Fruit fly (Drosophila melanogaster) whole organism, embryonic: ENCODE data around the gene CG13842.

Source experiments
- CG11247 ChIP-seq: fragments of 200-800 bp; sonication (Bioruptor generic); IDR thresholded peaks from 2 replicates; pipeline ENCODE4 v1.3.6; 2022; ENCODE audit warnings: missing biosample characterization, missing genetic modification characterization
- CG12299 ChIP-seq: fragments of 200-800 bp; sonication (Bioruptor generic); optimal IDR thresholded peaks from 2 replicates; lab custom pipeline; 2018; ENCODE audit warnings: missing biosample characterization, mild to moderate bottlenecking, missing genetic modification characterization
- CG13287 ChIP-seq: fragments of 200-800 bp; sonication (Bioruptor generic); IDR thresholded peaks from 2 replicates; pipeline ENCODE4 v1.3.6; 2022; ENCODE audit warnings: missing biosample characterization, missing genetic modification characterization; ENCODE audit not compliant: partially characterized antibody
- CG14014 ChIP-seq: fragments of 200-800 bp; sonication (Bioruptor generic); IDR thresholded peaks from 2 replicates; pipeline ENCODE4 v1.3.6; 2022; ENCODE audit warnings: missing biosample characterization, missing genetic modification characterization
- CG14965 ChIP-seq: fragments of 200-800 bp; sonication (Bioruptor generic); optimal IDR thresholded peaks from 2 replicates; lab custom pipeline; 2016; ENCODE audit warnings: missing biosample characterization, missing genetic modification characterization, borderline replicate concordance
- CG15514 ChIP-seq: fragments of 200-800 bp; sonication (Bioruptor generic); optimal IDR thresholded peaks from 3 replicates; lab custom pipeline; 2017; ENCODE audit warnings: missing biosample characterization, missing genetic modification characterization, mild to moderate bottlenecking, moderate library complexity, missing genetic modification reagents
- CG1602 ChIP-seq: fragments of 200-800 bp; sonication (Bioruptor generic); optimal IDR thresholded peaks from 3 replicates; lab custom pipeline; 2016; ENCODE audit warnings: missing biosample characterization, missing genetic modification characterization
- CG1647 ChIP-seq: fragments of 200-800 bp; sonication (Bioruptor generic); optimal IDR thresholded peaks from 3 replicates; lab custom pipeline; 2016; ENCODE audit warnings: missing biosample characterization, missing genetic modification characterization
- CG16813 ChIP-seq: fragments of 200-800 bp; sonication (Bioruptor generic); IDR thresholded peaks from 3 replicates; pipeline ENCODE4 v1.3.6; 2022; ENCODE audit warnings: missing biosample characterization, missing genetic modification characterization; ENCODE audit not compliant: partially characterized antibody
- CG16863 ChIP-seq: fragments of 200-800 bp; sonication (Bioruptor generic); optimal IDR thresholded peaks from 3 replicates; lab custom pipeline; 2016; ENCODE audit warnings: missing biosample characterization, missing genetic modification characterization
- CG17186 ChIP-seq: fragments of 200-800 bp; sonication (Bioruptor generic); optimal IDR thresholded peaks from 3 replicates; lab custom pipeline; 2017; ENCODE audit warnings: missing biosample characterization, missing genetic modification reagents, missing genetic modification characterization
- CG30403 ChIP-seq: fragments of 200-800 bp; sonication (Bioruptor generic); optimal IDR thresholded peaks from 3 replicates; lab custom pipeline; 2016; ENCODE audit warnings: missing biosample characterization, missing genetic modification characterization
- CG31224 ChIP-seq: fragments of 200-800 bp; sonication (Bioruptor generic); IDR thresholded peaks from 2 replicates; pipeline ENCODE4 v1.3.6; 2022; ENCODE audit warnings: missing biosample characterization, missing genetic modification characterization
- CG31388 ChIP-seq: fragments of 200-800 bp; sonication (Bioruptor generic); optimal IDR thresholded peaks from 2 replicates; lab custom pipeline; 2016; ENCODE audit warnings: missing biosample characterization, missing genetic modification characterization
- CG32772 ChIP-seq: fragments of 200-800 bp; sonication (Bioruptor generic); IDR thresholded peaks from 2 replicates; pipeline ENCODE4 v1.3.6; 2022; ENCODE audit warnings: missing biosample characterization, missing genetic modification characterization
- CG3281 ChIP-seq: fragments of 200-800 bp; sonication (Bioruptor generic); optimal IDR thresholded peaks from 3 replicates; lab custom pipeline; 2017; ENCODE audit warnings: missing biosample characterization, mild to moderate bottlenecking, missing genetic modification characterization
- CG33213 ChIP-seq: fragments of 200-800 bp; sonication (Bioruptor generic); optimal IDR thresholded peaks from 3 replicates; lab custom pipeline; 2016; ENCODE audit warnings: missing biosample characterization, missing genetic modification characterization
- CG34376 ChIP-seq: fragments of 200-800 bp; sonication (Bioruptor generic); optimal IDR thresholded peaks from 2 replicates; lab custom pipeline; 2018; ENCODE audit warnings: missing biosample characterization, mild to moderate bottlenecking, missing genetic modification characterization
- CG34422 ChIP-seq: fragments of 200-800 bp; sonication (Bioruptor generic); IDR thresholded peaks from 3 replicates; pipeline ENCODE4 v1.3.6; 2022; ENCODE audit warnings: missing biosample characterization, missing genetic modification characterization
- CG3847 ChIP-seq: fragments of 200-800 bp; sonication (Bioruptor generic); IDR thresholded peaks from 2 replicates; pipeline ENCODE4 v1.3.6; 2022; ENCODE audit warnings: missing biosample characterization, missing genetic modification characterization
- CG9797 ChIP-seq: fragments of 200-800 bp; sonication (Bioruptor generic); optimal IDR thresholded peaks from 3 replicates; lab custom pipeline; 2018; ENCODE audit warnings: missing biosample characterization, mild to moderate bottlenecking, missing genetic modification characterization
- Dbx ChIP-seq: fragments of 200-800 bp; sonication (Bioruptor generic); IDR thresholded peaks from 3 replicates; pipeline ENCODE4 v1.3.6; 2022; ENCODE audit warnings: missing biosample characterization, missing genetic modification characterization
- Dll ChIP-seq: fragments of 200-800 bp; sonication (Bioruptor generic); IDR thresholded peaks from 4 replicates; pipeline ENCODE4 v1.3.6; 2022; ENCODE audit warnings: missing biosample characterization, missing genetic modification characterization; ENCODE audit not compliant: partially characterized antibody
- Hand ChIP-seq: fragments of 200-800 bp; sonication (Bioruptor generic); optimal IDR thresholded peaks from 2 replicates; lab custom pipeline; 2017; ENCODE audit warnings: mild to moderate bottlenecking, missing biosample characterization, missing genetic modification reagents, missing genetic modification characterization
- Med ChIP-seq: fragments of 200-800 bp; sonication (Bioruptor generic); peaks from one replicate; lab custom pipeline; 2016; ENCODE audit warnings: missing biosample characterization, missing genetic modification characterization, mild to moderate bottlenecking, inconsistent platforms, moderate library complexity
- Mrtf ChIP-seq: fragments of 200-800 bp; sonication (Bioruptor generic); IDR thresholded peaks from 3 replicates; pipeline ENCODE4 v1.3.6; 2022; ENCODE audit warnings: missing biosample characterization, missing genetic modification characterization
- Neu2 ChIP-seq: fragments of 200-800 bp; sonication (Bioruptor generic); optimal IDR thresholded peaks from 3 replicates; lab custom pipeline; 2016; ENCODE audit warnings: missing biosample characterization, missing genetic modification characterization, borderline replicate concordance
- Optix ChIP-seq: fragments of 200-800 bp; sonication (Bioruptor generic); IDR thresholded peaks from 3 replicates; pipeline ENCODE4 v1.3.6; 2022; ENCODE audit warnings: missing biosample characterization, missing genetic modification characterization
- Rx ChIP-seq: fragments of 200-800 bp; sonication (Bioruptor generic); IDR thresholded peaks from 2 replicates; pipeline ENCODE4 v1.3.6; 2022; ENCODE audit warnings: missing biosample characterization, missing genetic modification characterization
- Stat92E ChIP-seq, 3 experiments: fragments of >200 bp in 2 of 3; fragments of 200-800 bp in 1 of 3; sonication (Bioruptor generic) in 1 of 3; optimal IDR thresholded peaks; 2 replicates each; lab custom pipeline; 2017 to 2019; ENCODE audit warnings: missing biosample characterization in 3 of 3, missing genetic modification characterization in 3 of 3, mild to moderate bottlenecking in 1 of 3, moderate library complexity in 1 of 3
- Tbp ChIP-seq: fragments of >200 bp; optimal IDR thresholded peaks from 2 replicates; lab custom pipeline; 2018; ENCODE audit warnings: missing biosample characterization, missing genetic modification characterization
- Xrp1 ChIP-seq: fragments of 200-800 bp; sonication (Bioruptor generic); IDR thresholded peaks from 2 replicates; pipeline ENCODE4 v1.3.6; 2022; ENCODE audit warnings: missing biosample characterization, missing genetic modification characterization
- abd-A ChIP-seq: fragments of 200-800 bp; sonication (Bioruptor generic); optimal IDR thresholded peaks from 3 replicates; lab custom pipeline; 2019; ENCODE audit warnings: missing biosample characterization, mild to moderate bottlenecking, missing genetic modification characterization, moderate library complexity
- ap ChIP-seq: fragments of 200-800 bp; sonication (Bioruptor generic); IDR thresholded peaks from 2 replicates; pipeline ENCODE4 v1.3.6; 2022; ENCODE audit warnings: missing biosample characterization, missing genetic modification characterization
- ase ChIP-seq: fragments of 200-800 bp; sonication (Bioruptor generic); IDR thresholded peaks from 3 replicates; pipeline ENCODE4 v1.3.6; 2022; ENCODE audit warnings: missing biosample characterization, missing genetic modification characterization
- cad ChIP-seq: fragments of >200 bp; optimal IDR thresholded peaks from 2 replicates; lab custom pipeline; 2017; ENCODE audit warnings: missing biosample characterization, missing genetic modification characterization
- cg ChIP-seq: fragments of 200-800 bp; sonication (Bioruptor generic); optimal IDR thresholded peaks from 3 replicates; lab custom pipeline; 2019; ENCODE audit warnings: missing biosample characterization, mild to moderate bottlenecking, missing genetic modification characterization, moderate library complexity
- dan ChIP-seq: fragments of 200-800 bp; sonication (Bioruptor generic); IDR thresholded peaks from 2 replicates; pipeline ENCODE4 v1.3.6; 2022; ENCODE audit warnings: missing biosample characterization, missing genetic modification characterization
- en ChIP-seq: fragments of 200-800 bp; sonication (Bioruptor generic); optimal IDR thresholded peaks from 2 replicates; lab custom pipeline; 2016; ENCODE audit warnings: missing biosample characterization, missing genetic modification characterization
- esg ChIP-seq: fragments of 200-800 bp; sonication (Bioruptor generic); conservative IDR thresholded peaks from 2 replicates; pipeline ENCODE4 v1.3.6; 2022; ENCODE audit warnings: missing biosample characterization, missing genetic modification characterization
- fd96Cb ChIP-seq: fragments of 200-800 bp; sonication (Bioruptor generic); optimal IDR thresholded peaks from 2 replicates; lab custom pipeline; 2018; ENCODE audit warnings: missing biosample characterization, mild to moderate bottlenecking, missing genetic modification characterization, moderate library complexity
- hth ChIP-seq: fragments of >200 bp; optimal IDR thresholded peaks from 2 replicates; lab custom pipeline; 2017; ENCODE audit warnings: inconsistent platforms
- jing ChIP-seq: fragments of 200-800 bp; sonication (Bioruptor generic); optimal IDR thresholded peaks from 2 replicates; lab custom pipeline; 2018; ENCODE audit warnings: missing biosample characterization, mild to moderate bottlenecking, missing genetic modification characterization
- lab ChIP-seq: fragments of 200-800 bp; sonication (Bioruptor generic); optimal IDR thresholded peaks from 3 replicates; lab custom pipeline; 2017; ENCODE audit warnings: missing biosample characterization, missing genetic modification characterization, mild to moderate bottlenecking, moderate library complexity, missing genetic modification reagents
- pho ChIP-seq: fragments of 200-800 bp; sonication (Bioruptor generic); optimal IDR thresholded peaks from 2 replicates; lab custom pipeline; 2016; ENCODE audit warnings: missing biosample characterization, missing genetic modification characterization
- phol ChIP-seq: fragments of 200-800 bp; sonication (Bioruptor generic); optimal IDR thresholded peaks from 3 replicates; lab custom pipeline; 2018; ENCODE audit warnings: missing biosample characterization, mild to moderate bottlenecking, missing genetic modification characterization, moderate library complexity
- slp2 ChIP-seq: fragments of 200-800 bp; sonication (Bioruptor generic); optimal IDR thresholded peaks from 2 replicates; lab custom pipeline; 2016; ENCODE audit warnings: missing biosample characterization, missing genetic modification characterization
- ssp ChIP-seq: fragments of 200-800 bp; sonication (Bioruptor generic); IDR thresholded peaks from 2 replicates; pipeline ENCODE4 v1.3.6; 2022; ENCODE audit warnings: missing biosample characterization, missing genetic modification characterization
- ttk ChIP-seq: fragments of 200-800 bp; sonication (Bioruptor generic); IDR thresholded peaks from 2 replicates; pipeline ENCODE4 v2.1.2; 2022; ENCODE audit warnings: missing biosample characterization, missing genetic modification characterization
- tup ChIP-seq: fragments of 200-800 bp; sonication (Bioruptor generic); optimal IDR thresholded peaks from 2 replicates; lab custom pipeline; 2016; ENCODE audit warnings: missing biosample characterization, mild to moderate bottlenecking, missing genetic modification characterization, moderate library complexity

The CG13842 gene

DNA sequence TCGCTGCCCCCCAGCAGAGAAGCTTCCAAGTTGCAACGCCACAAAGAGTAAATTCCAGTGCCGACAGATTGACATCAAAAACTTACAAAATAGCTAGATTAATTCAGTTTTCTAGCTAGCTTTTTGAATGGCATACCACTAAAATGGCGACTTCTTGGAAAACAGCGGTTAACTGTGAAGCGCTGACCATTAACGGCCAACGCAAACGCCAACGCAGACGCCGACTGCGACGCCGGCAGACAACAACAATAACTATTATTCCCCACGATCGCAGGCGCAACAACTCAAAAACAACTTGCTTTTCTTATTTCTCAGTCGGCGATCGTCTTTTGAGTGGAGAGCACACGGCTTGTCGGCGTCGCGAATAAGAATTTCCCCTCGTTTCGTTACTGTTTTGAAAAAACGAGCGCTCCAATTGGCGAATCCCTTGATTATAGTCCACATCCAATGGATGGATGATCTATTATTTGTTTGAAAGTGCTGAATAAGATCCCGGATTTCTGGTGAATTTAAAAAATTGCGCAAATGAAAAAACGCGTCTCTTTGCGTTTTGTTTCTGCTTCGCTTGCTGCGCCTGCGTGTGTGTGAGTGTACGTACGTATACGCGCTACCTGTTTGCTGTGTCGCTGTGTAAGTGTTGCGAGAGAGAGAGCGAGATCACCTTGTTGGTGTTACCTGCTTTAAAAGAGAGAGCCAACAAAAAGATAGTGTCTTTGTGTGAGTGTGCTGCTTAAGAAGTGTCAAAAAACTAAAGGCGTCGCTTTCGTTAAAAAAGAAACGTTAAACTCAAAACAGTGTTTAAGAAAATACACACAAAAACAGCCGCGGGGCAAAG lies 40.4 kb downstream of the CG13842 start (continued):
- TF ChIP-seq CG12299 (no peak), jing (GFP tag; lab: Kevin White, UChicago) (no peak), CG13287 (GFP tag; lab: Robert Waterston, UW) (peak; percentile 32; the same call in 1 of the 2 replicates), tup (GFP tag; lab: Kevin White, UChicago) (no peak), CG17186 (GFP tag; lab: Kevin White, UChicago) (no peak), ap (GFP tag; lab: Robert Waterston, UW) (no peak), ssp (no peak), ttk (GFP tag; lab: Robert Waterston, UW) (no peak), CG11247 (GFP tag; lab: Robert Waterston, UW) (no peak), fd96Cb (tag; lab: Kevin White, UChicago) (no peak), ase (GFP tag; lab: Robert Waterston, UW) (no peak), CG15514 (GFP tag; lab: Kevin White, UChicago) (no peak), CG16863 (no peak), CG30403 (GFP tag; lab: Kevin White, UChicago) (no peak), Stat92E (GFP tag; optimal IDR thresholded peaks at IDR 0.05; lab: Kevin White, UChicago) (peak in 1 of 3 experiments; percentile 98), Xrp1 (0 out of 2 replicates have a peak, but pooled peaks have one; percentile 19), CG34422 (no peak; the same call in 2 of the 3 replicates), CG34376 (GFP tag; lab: Kevin White, UChicago) (no peak), Dll (GFP tag; lab: Robert Waterston, UW) (no peak), CG3847 (GFP tag; lab: Robert Waterston, UW) (no peak), lab (GFP tag; lab: Kevin White, UChicago) (no peak), dan (GFP tag; lab: Robert Waterston, UW) (no peak), cad (GFP tag; lab: Kevin White, UChicago) (no peak), abd-A (tag; lab: Kevin White, UChicago) (peak; percentile 64), CG31388 (GFP tag; lab: Kevin White, UChicago) (no peak), CG31224 (no peak), pho (GFP tag; lab: Kevin White, UChicago) (no peak), Mrtf (GFP tag; lab: Robert Waterston, UW) (no peak), Dbx (GFP tag; lab: Robert Waterston, UW) (no peak), Neu2 (peak; percentile 2), CG14965 (no peak), Med (GFP tag; lab: Kevin White, UChicago) (peak; percentile 58), Tbp (GFP tag; lab: Kevin White, UChicago) (no peak), Optix (GFP tag; lab: Robert Waterston, UW) (no peak), CG1602 (GFP tag; lab: Kevin White, UChicago) (no peak), en (GFP tag; lab: Kevin White, UChicago) (no peak), CG3281 (GFP tag; lab: Kevin White, UChicago) (no peak), slp2 (GFP tag; lab: Kevin White, UChicago) (peak; percentile 4), CG33213 (GFP tag; lab: Kevin White, UChicago) (no peak), cg (peak; percentile 91), CG1647 (GFP tag; lab: Kevin White, UChicago) (no peak), esg (GFP tag; lab: Robert Waterston, UW) (no peak), Hand (GFP tag; lab: Kevin White, UChicago) (no peak), CG14014 (GFP tag; lab: Robert Waterston, UW) (no peak), phol (peak; percentile 36), CG9797 (GFP tag; lab: Kevin White, UChicago) (no peak), CG32772 (GFP tag; lab: Robert Waterston, UW) (no peak), Rx (GFP tag; lab: Robert Waterston, UW) (no peak), hth (no peak), CG16813 (GFP tag; lab: Robert Waterston, UW) (no peak)
